Fruit fly (Drosophila melanogaster) whole organism, pupa: ENCODE data around the gene cm.

Source experiments
- CG10348 ChIP-seq: fragments of 200-800 bp; sonication (Bioruptor generic); IDR thresholded peaks from 2 replicates; pipeline ENCODE4 v1.3.6; 2022; ENCODE audit warnings: missing biosample characterization, missing genetic modification characterization
- CG12605 ChIP-seq: fragments of 200-800 bp; sonication (Bioruptor generic); IDR thresholded peaks from 2 replicates; pipeline ENCODE4 v1.3.6; 2022; ENCODE audit warnings: missing biosample characterization, missing genetic modification characterization
- CG13204 ChIP-seq: fragments of 200-800 bp; sonication (Bioruptor generic); optimal IDR thresholded peaks from 2 replicates; lab custom pipeline; 2018; ENCODE audit warnings: missing biosample characterization, mild to moderate bottlenecking, missing genetic modification characterization, moderate library complexity
- CG14655 ChIP-seq: fragments of 200-800 bp; sonication (Bioruptor generic); optimal IDR thresholded peaks from 3 replicates; lab custom pipeline; 2017; ENCODE audit warnings: mild to moderate bottlenecking, missing biosample characterization, missing genetic modification reagents, missing genetic modification characterization
- CG15710 ChIP-seq: fragments of 200-800 bp; sonication (Bioruptor generic); optimal IDR thresholded peaks from 2 replicates; lab custom pipeline; 2018; ENCODE audit warnings: missing biosample characterization, mild to moderate bottlenecking, missing genetic modification characterization, moderate library complexity
- CG17806 ChIP-seq: fragments of 200-800 bp; sonication (Bioruptor generic); optimal IDR thresholded peaks from 2 replicates; lab custom pipeline; 2018; ENCODE audit warnings: missing biosample characterization, mild to moderate bottlenecking, missing genetic modification characterization, moderate library complexity
- CG32121 ChIP-seq: fragments of 200-800 bp; sonication (Bioruptor generic); IDR thresholded peaks from 2 replicates; pipeline ENCODE4 v1.3.6; 2022; ENCODE audit warnings: missing biosample characterization, missing genetic modification characterization
- CG34367 ChIP-seq: fragments of 200-800 bp; sonication (Bioruptor generic); optimal IDR thresholded peaks from 2 replicates; lab custom pipeline; 2018; ENCODE audit warnings: missing biosample characterization, mild to moderate bottlenecking, missing genetic modification characterization
- CG4496 ChIP-seq: fragments of 200-800 bp; sonication (Bioruptor generic); IDR thresholded peaks from 3 replicates; pipeline ENCODE4 v1.3.6; 2022; ENCODE audit warnings: missing biosample characterization, missing genetic modification characterization
- CG8159 ChIP-seq: fragments of 200-800 bp; sonication (Bioruptor generic); optimal IDR thresholded peaks from 3 replicates; lab custom pipeline; 2018; ENCODE audit warnings: missing biosample characterization, mild to moderate bottlenecking, missing genetic modification characterization, moderate library complexity
- CG8301 ChIP-seq: fragments of 200-800 bp; sonication (Bioruptor generic); optimal IDR thresholded peaks from 2 replicates; lab custom pipeline; 2018; ENCODE audit warnings: missing biosample characterization, mild to moderate bottlenecking, missing genetic modification characterization
- CG9948 ChIP-seq: fragments of 200-800 bp; sonication (Bioruptor generic); optimal IDR thresholded peaks from 2 replicates; lab custom pipeline; 2018; ENCODE audit warnings: missing biosample characterization, mild to moderate bottlenecking, missing genetic modification characterization, moderate library complexity
- D1 ChIP-seq: fragments of 200-800 bp; sonication (Bioruptor generic); optimal IDR thresholded peaks from 2 replicates; lab custom pipeline; 2018; ENCODE audit warnings: missing biosample characterization, mild to moderate bottlenecking, missing genetic modification characterization, moderate library complexity
- EcR ChIP-seq: fragments of 200-800 bp; sonication (Bioruptor generic); optimal IDR thresholded peaks from 3 replicates; lab custom pipeline; 2019; ENCODE audit warnings: missing biosample characterization, missing genetic modification characterization, mild to moderate bottlenecking, moderate library complexity, missing genetic modification reagents
- Ets98B ChIP-seq: fragments of 200-800 bp; sonication (Bioruptor generic); IDR thresholded peaks from 2 replicates; pipeline ENCODE4 v1.3.6; 2022; ENCODE audit warnings: missing biosample characterization, missing genetic modification characterization
- Pif1A ChIP-seq: fragments of 200-800 bp; sonication (Bioruptor generic); optimal IDR thresholded peaks from 3 replicates; lab custom pipeline; 2016; ENCODE audit warnings: missing biosample characterization, missing genetic modification characterization
- Pif1B ChIP-seq: fragments of 200-800 bp; sonication (Bioruptor generic); optimal IDR thresholded peaks from 3 replicates; lab custom pipeline; 2016; ENCODE audit warnings: missing biosample characterization, missing genetic modification characterization
- Snoo ChIP-seq: fragments of 200-800 bp; sonication (Bioruptor generic); optimal IDR thresholded peaks from 3 replicates; lab custom pipeline; 2017; ENCODE audit warnings: missing biosample characterization, mild to moderate bottlenecking, missing genetic modification characterization, inconsistent platforms
- fd96Ca ChIP-seq: fragments of 200-800 bp; sonication (Bioruptor generic); IDR thresholded peaks from 3 replicates; pipeline ENCODE4 v1.3.6; 2022; ENCODE audit warnings: missing biosample characterization, missing genetic modification characterization
- gl ChIP-seq: fragments of 200-800 bp; sonication (Bioruptor generic); optimal IDR thresholded peaks from 2 replicates; lab custom pipeline; 2018; ENCODE audit warnings: missing biosample characterization, mild to moderate bottlenecking, missing genetic modification characterization
- rn ChIP-seq: fragments of 200-800 bp; sonication (Bioruptor generic); IDR thresholded peaks from 2 replicates; pipeline ENCODE4 v1.3.6; 2022; ENCODE audit warnings: missing biosample characterization, missing genetic modification characterization

cm gene

DNA sequence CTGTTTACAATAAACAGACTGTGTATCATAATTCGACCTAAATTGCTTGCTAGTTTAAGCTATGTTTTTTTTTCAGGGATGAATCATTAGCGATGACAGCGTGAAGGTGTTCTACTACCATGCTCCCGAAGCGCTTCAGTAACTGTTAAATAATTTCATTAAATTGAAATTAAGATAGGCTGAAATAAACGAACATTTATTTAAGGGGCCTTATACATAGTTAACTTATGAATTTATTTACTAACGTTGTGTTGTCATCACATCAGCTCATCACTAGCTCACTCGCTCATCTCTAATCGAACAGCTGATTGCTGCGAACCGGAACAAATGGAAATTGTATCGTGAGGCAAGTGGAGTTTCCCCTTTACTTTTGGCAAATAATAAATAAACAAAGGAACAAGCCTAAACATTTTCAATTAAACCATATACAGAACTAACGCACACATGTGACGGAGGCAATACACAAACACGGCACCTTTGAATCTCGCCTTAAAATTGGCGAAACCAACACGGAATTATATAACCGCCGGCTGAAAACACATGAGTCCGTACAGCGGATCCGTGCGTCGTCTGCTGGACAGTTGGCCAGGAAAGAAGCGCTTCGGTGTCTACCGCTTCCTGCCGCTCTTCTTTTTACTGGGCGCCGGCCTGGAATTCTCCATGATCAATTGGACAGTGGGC lies at the start of gene cm, which contains the start of the genes sloth1 and sloth2:
cm (minus strand) TSS at position 83 of the 681 bp plus-strand sequence.
sloth1 (plus strand) TSS at position 295 of the 681 bp plus-strand sequence.
sloth2 (plus strand) TSS at position 295 of the 681 bp plus-strand sequence.
- TF ChIP-seq Ets98B (GFP tag; lab: Robert Waterston, UW) (peak; percentile 78), CG4496 (GFP tag; lab: Robert Waterston, UW) (peak; percentile 84), Snoo (peak; percentile 68), D1 (tag; lab: Kevin White, UChicago) (no peak), CG34367 (tag; lab: Kevin White, UChicago) (peak; percentile 77), Pif1B (GFP tag; lab: Kevin White, UChicago) (peak; percentile 80), rn (GFP tag; lab: Robert Waterston, UW) (peak; percentile 34; the same call in 1 of the 2 replicates), CG8159 (tag; lab: Kevin White, UChicago) (peak; percentile 76), CG12605 (GFP tag; lab: Robert Waterston, UW) (peak; percentile 62; the same call in 1 of the 2 replicates), EcR (GFP tag; lab: Kevin White, UChicago) (no peak), CG9948 (tag; lab: Kevin White, UChicago) (peak; percentile 64), CG8301 (tag; lab: Kevin White, UChicago) (peak; percentile 72), gl (peak; percentile 50), fd96Ca (GFP tag; lab: Robert Waterston, UW) (peak; percentile 84), CG32121 (GFP tag; lab: Robert Waterston, UW) (peak; percentile 85), CG13204 (GFP tag; lab: Kevin White, UChicago) (peak; percentile 35), Pif1A (GFP tag; lab: Kevin White, UChicago) (peak; percentile 83), CG10348 (GFP tag; lab: Robert Waterston, UW) (no peak), CG17806 (tag; lab: Kevin White, UChicago) (peak; percentile 71), CG14655 (GFP tag; lab: Kevin White, UChicago) (peak; percentile 75), CG15710 (tag; lab: Kevin White, UChicago) (peak; percentile 82)

DNA sequence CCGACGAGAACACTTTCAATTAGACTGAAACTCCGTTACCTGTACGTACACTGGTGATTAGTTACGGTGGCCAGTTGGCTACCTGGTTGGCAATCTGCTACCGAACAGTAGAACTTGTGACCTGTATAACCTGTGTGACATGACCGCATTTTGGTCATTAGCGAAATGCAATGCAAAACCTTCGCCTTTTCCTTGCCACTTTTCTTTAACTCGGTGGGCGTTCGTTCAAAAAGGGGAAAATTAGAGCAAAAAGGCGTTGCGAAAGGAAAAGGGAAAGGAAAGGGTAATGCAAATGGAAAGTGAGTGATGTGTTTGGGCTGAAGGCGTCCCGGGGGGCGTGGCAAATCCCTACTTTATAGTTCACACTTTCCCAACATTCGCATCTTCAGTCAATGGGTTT lies 48.0 kb upstream of the cm start:
- TF ChIP-seq Snoo (no peak), rn (GFP tag; lab: Robert Waterston, UW) (no peak), Ets98B (GFP tag; lab: Robert Waterston, UW) (no peak), D1 (tag; lab: Kevin White, UChicago) (no peak), CG10348 (GFP tag; lab: Robert Waterston, UW) (no peak), Pif1B (GFP tag; lab: Kevin White, UChicago) (no peak), CG12605 (GFP tag; lab: Robert Waterston, UW) (no peak), CG32121 (GFP tag; lab: Robert Waterston, UW) (no peak), CG17806 (tag; lab: Kevin White, UChicago) (no peak), CG13204 (GFP tag; lab: Kevin White, UChicago) (no peak), gl (no peak), CG8159 (tag; lab: Kevin White, UChicago) (no peak), CG14655 (GFP tag; lab: Kevin White, UChicago) (no peak), CG9948 (tag; lab: Kevin White, UChicago) (no peak), CG8301 (tag; lab: Kevin White, UChicago) (no peak), CG34367 (tag; lab: Kevin White, UChicago) (no peak), CG15710 (tag; lab: Kevin White, UChicago) (no peak)

DNA sequence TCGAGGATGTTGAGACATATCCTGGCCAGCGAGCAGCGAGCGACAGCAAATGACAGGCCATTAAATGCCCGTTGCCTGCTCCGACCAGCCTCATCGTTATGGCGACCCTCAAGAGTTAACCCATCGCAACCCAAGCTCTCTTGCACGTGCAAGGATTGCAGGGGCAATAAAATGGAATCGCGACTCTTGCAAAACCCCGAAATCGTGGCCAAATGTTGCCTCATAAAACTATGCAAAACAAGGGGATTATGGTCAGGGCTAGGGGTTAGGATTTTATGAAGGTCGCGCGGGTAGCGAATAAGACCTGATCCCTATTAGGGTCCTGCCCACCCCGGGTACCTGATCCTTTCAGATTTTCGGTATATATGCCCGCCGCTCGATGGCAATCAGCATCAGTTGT lies 38.1 kb upstream of the cm start, which contains the start of gene nullo:
nullo (plus strand) TSS at position 390 of the 400 bp plus-strand sequence.
- no peak for TF ChIP-seq CG8301 (tag; lab: Kevin White, UChicago)
- TF ChIP-seq CG9948 (tag; lab: Kevin White, UChicago), result no peak
- no peak for TF ChIP-seq Ets98B (GFP tag; lab: Robert Waterston, UW)
- TF ChIP-seq EcR (GFP tag; lab: Kevin White, UChicago), result no peak
- no peak for TF ChIP-seq CG14655 (GFP tag; lab: Kevin White, UChicago)
- no peak for TF ChIP-seq CG4496 (GFP tag; lab: Robert Waterston, UW)

DNA sequence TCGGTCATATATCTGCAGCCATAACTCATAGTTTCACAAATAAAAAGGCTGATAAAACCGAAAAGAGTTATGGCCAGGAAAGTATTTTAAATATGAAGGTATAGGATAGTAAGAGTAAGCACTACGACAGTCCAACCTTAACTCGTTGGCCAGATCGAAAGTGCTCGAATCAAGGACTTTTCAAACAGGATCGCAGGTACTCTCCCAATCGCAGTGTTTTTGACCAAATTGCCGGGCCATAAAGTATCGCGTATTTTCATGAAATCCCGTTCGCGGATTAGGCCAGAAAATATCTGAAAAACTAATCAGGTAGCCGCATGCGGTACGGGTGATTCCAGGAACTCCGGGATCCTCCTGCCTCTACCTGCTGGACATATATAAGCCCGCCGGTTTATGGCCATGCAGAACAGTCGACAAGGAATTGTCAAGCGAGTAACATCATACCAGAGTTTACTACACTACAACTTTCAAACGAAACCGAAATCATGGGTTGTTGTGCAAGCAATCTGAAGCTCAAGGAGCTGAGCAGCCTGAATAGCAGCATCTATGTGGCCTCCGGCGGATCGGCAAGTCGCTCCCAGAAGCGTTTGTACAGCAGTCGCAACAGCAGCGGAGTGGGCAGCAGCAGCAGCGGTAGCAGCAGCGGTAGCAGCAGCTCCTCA lies 29.4 kb upstream of the cm start, which contains the start of gene CG14427:
CG14427 (plus strand) TSS at position 399 of the 662 bp plus-strand sequence.
- TF ChIP-seq CG34367 (tag; lab: Kevin White, UChicago) (no peak), D1 (tag; lab: Kevin White, UChicago) (no peak), rn (GFP tag; lab: Robert Waterston, UW) (no peak), CG13204 (GFP tag; lab: Kevin White, UChicago) (no peak), Pif1B (GFP tag; lab: Kevin White, UChicago) (no peak), gl (no peak)

DNA sequence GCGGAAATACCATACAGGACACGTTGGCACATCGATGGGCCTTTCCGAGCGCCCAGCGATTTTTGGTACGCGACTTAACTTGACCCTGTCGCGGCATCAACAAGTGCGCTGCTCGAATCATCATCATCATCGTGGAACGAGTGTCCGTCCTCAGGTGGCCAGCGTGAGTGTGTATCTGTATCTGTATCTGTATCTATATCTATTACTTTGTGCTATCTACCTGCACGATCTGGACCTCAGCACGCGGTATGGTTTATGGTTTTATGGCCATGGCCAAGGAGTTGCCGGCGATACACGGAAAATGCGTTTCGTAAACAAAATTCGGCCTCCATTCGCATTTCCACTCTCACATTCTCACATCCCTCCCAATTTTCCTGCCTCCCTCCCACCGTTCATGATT lies 26.1 kb upstream of the cm start:
- TF ChIP-seq CG8159 (tag; lab: Kevin White, UChicago) (no peak), CG10348 (GFP tag; lab: Robert Waterston, UW) (no peak), EcR (GFP tag; lab: Kevin White, UChicago) (no peak), CG8301 (tag; lab: Kevin White, UChicago) (no peak), rn (GFP tag; lab: Robert Waterston, UW) (no peak), CG12605 (GFP tag; lab: Robert Waterston, UW) (no peak), Pif1A (GFP tag; lab: Kevin White, UChicago) (no peak)
